Worm (Caenorhabditis elegans): ENCODE results near the gene T05B11.4.

T05B11.4 gene

DNA sequence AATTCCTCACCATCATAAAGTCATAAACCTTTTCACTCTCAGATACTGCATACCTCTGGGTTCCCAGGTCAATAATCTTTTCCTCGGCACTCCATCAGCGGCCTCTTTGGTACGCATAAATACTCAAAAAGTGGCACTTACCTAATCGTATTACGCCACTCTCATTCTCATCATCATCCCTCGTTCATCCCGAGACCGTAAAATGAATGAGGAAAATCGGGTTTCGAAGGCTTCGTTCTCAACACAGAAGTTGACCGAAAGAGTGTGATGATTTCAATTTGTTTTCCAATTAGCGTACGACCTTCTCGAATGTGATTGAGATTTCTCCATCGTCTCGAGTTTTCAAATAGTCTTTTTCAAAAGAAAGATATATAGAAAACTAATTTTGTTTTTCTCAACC, 14.5 kb downstream of the T05B11.4 start:
- no peak for TF ChIP-seq egl-27 (tag; optimal IDR thresholded peaks at IDR 0.05)
- TF ChIP-seq nhr-76 (tag; optimal IDR thresholded peaks at IDR 0.05), result no peak
- no peak for TF ChIP-seq mdl-1 (tag; optimal IDR thresholded peaks at IDR 0.05)
- TF ChIP-seq ZK546.5 (tag; optimal IDR thresholded peaks at IDR 0.05), result no peak
- no peak for TF ChIP-seq ceh-28 (tag; optimal IDR thresholded peaks at IDR 0.05)
- no peak for TF ChIP-seq snpc-4 (tag; optimal IDR thresholded peaks at IDR 0.05)
- TF ChIP-seq eor-1 (tag; optimal IDR thresholded peaks at IDR 0.05), result no peak

DNA sequence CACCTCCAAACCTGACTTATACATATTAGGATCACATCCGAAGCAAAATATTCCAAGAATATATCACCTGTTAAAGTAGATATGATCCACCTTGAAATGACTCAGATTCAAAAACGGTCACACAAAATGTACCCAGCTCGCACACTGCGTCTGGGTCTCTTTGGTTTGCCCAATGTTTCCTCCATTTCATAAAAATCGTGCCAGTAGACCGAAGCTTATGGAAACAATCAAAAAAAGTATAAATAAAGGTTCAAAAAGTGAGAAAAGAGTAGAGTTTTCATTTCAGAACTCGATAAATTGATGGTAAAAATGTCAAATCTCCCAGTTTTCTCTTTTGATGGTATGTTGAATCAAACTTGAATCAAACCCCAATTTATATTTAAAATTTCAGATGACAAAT, 16.7 kb downstream of the T05B11.4 start, which contains the start of gene srr-9:
Gene srr-9, plus strand, starts transcription at position 301 of the 400 bp plus-strand sequence.
- TF ChIP-seq nhr-11 (tag; optimal IDR thresholded peaks at IDR 0.05), result no peak
- TF ChIP-seq lsy-12 (tag; optimal IDR thresholded peaks at IDR 0.05), result no peak
- no peak for TF ChIP-seq egl-27 (tag; optimal IDR thresholded peaks at IDR 0.05)
- no peak for TF ChIP-seq elt-2 (tag; optimal IDR thresholded peaks at IDR 0.05)
- no peak for TF ChIP-seq nhr-12 (tag; optimal IDR thresholded peaks at IDR 0.05)
- TF ChIP-seq elt-1 (tag; optimal IDR thresholded peaks at IDR 0.05), result no peak
- no peak for TF ChIP-seq nhr-77 (tag; optimal IDR thresholded peaks at IDR 0.05)
- no peak for TF ChIP-seq jun-1 (tag; optimal IDR thresholded peaks at IDR 0.05)
- TF ChIP-seq lin-39 (tag; optimal IDR thresholded peaks at IDR 0.05), result no peak
- TF ChIP-seq nhr-237 (tag; optimal IDR thresholded peaks at IDR 0.05), result no peak
- no peak for TF ChIP-seq skn-1 (tag; optimal IDR thresholded peaks at IDR 0.05)
- no peak for TF ChIP-seq ceh-82 (tag; optimal IDR thresholded peaks at IDR 0.05)

DNA sequence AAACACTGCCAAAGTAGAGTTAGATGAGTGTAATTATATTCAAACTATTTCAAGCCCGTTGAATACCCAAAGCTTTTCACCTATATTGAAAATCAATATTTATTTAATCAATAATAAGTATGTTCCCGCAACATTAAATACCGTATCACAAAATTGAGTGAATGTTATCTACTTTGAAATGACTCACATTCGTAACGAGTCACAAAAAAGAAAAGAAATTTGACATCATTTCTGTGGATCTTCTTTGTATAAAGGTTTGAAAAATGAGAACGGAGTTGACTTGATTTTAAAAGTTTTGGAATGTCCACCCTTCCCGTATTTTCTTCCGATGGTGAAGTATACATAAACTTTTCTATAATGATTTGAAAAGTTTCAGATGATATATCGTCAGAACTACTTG, 19.1 kb downstream of the T05B11.4 start, which contains the start of gene srr-10:
Gene srr-10, plus strand, starts transcription at position 301 of the 400 bp plus-strand sequence.
- no peak for TF ChIP-seq mdl-1 (tag; optimal IDR thresholded peaks at IDR 0.05)
- no peak for TF ChIP-seq lin-15B (tag; optimal IDR thresholded peaks at IDR 0.05)
- no peak for TF ChIP-seq hmg-11 (tag; optimal IDR thresholded peaks at IDR 0.05)
- TF ChIP-seq fkh-10 (GFP tag; optimal IDR thresholded peaks at IDR 0.05), result no peak
- TF ChIP-seq egl-5 (tag; optimal IDR thresholded peaks at IDR 0.05), result no peak
- no peak for TF ChIP-seq elt-1 (tag; optimal IDR thresholded peaks at IDR 0.05)
- TF ChIP-seq mml-1 (tag; optimal IDR thresholded peaks at IDR 0.05), result no peak
- TF ChIP-seq nhr-28 (tag; optimal IDR thresholded peaks at IDR 0.05), result no peak
- TF ChIP-seq nhr-25 (tag; optimal IDR thresholded peaks at IDR 0.05), result no peak
- TF ChIP-seq nhr-23 (tag; optimal IDR thresholded peaks at IDR 0.05), result no peak

DNA sequence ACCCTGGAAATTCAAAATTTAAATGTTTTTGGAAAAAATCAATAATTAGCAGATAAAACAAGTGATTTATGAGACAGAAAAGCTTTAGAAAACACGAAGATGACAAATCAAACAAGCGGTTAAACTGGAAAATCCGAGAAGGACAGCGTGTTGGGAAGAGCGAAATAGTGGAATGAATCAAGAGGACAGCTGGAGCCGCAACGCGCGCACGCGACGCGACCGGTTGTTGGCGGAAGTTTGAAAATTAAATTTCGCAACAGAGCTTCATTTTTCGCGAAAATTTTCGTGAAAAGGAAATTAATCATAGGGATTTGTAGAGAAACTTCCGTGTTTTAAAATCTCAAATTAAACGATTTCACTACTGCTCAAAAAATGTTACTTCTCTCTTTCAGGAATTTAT, 19.5 kb downstream of the T05B11.4 start, which contains the start of gene clic-1:
Gene clic-1, minus strand, starts transcription at position 3 of the 400 bp plus-strand sequence.
- TF ChIP-seq snpc-4 (tag; optimal IDR thresholded peaks at IDR 0.05) (peak; percentile 7), lsy-12 (tag; optimal IDR thresholded peaks at IDR 0.05) (no peak), nhr-25 (tag; optimal IDR thresholded peaks at IDR 0.05) (peak; percentile 65), hmg-11 (tag; optimal IDR thresholded peaks at IDR 0.05) (peak; percentile 57), ztf-4 (tag; optimal IDR thresholded peaks at IDR 0.05) (no peak), lin-39 (tag; optimal IDR thresholded peaks at IDR 0.05) (peak; percentile 82), nhr-77 (tag; optimal IDR thresholded peaks at IDR 0.05) (no peak), skn-1 (tag; optimal IDR thresholded peaks at IDR 0.05) (peak; percentile 83), nhr-23 (tag; optimal IDR thresholded peaks at IDR 0.05) (peak; percentile 66), ceh-9 (tag; optimal IDR thresholded peaks at IDR 0.05) (no peak), R02D3.7 (tag; optimal IDR thresholded peaks at IDR 0.05) (no peak), pqm-1 (tag; optimal IDR thresholded peaks at IDR 0.05) (no peak), nhr-28 (tag; optimal IDR thresholded peaks at IDR 0.05) (no peak), tbx-2 (tag; optimal IDR thresholded peaks at IDR 0.05) (no peak), sea-2 (GFP tag; optimal IDR thresholded peaks at IDR 0.05) (no peak), ama-1 (optimal IDR thresholded peaks at IDR 0.05) (peak; percentile 28), egl-27 (tag; optimal IDR thresholded peaks at IDR 0.05) (no peak), egl-5 (tag; optimal IDR thresholded peaks at IDR 0.05) (peak; percentile 23), nfya-1 (tag; optimal IDR thresholded peaks at IDR 0.05; ENCODE audit: insufficient read depth) (peak; percentile 76), unc-62 (GFP tag; optimal IDR thresholded peaks at IDR 0.05) (no peak), fkh-10 (GFP tag; optimal IDR thresholded peaks at IDR 0.05) (peak; percentile 31), aly-2 (tag; optimal IDR thresholded peaks at IDR 0.05) (no peak), fos-1 (tag; optimal IDR thresholded peaks at IDR 0.05) (no peak), nhr-11 (tag; optimal IDR thresholded peaks at IDR 0.05) (no peak), ZK546.5 (tag; optimal IDR thresholded peaks at IDR 0.05) (no peak), nhr-76 (tag; optimal IDR thresholded peaks at IDR 0.05) (no peak), ceh-16 (tag; optimal IDR thresholded peaks at IDR 0.05) (no peak), zag-1 (tag; optimal IDR thresholded peaks at IDR 0.05) (no peak), ztf-11 (tag; optimal IDR thresholded peaks at IDR 0.05) (no peak), eor-1 (tag; optimal IDR thresholded peaks at IDR 0.05) (no peak), pha-4 (tag; optimal IDR thresholded peaks at IDR 0.05) (peak; percentile 77), unc-39 (tag; optimal IDR thresholded peaks at IDR 0.05) (no peak), elt-1 (tag; optimal IDR thresholded peaks at IDR 0.05) (no peak), nhr-43 (tag; optimal IDR thresholded peaks at IDR 0.05; ENCODE audit: poor library complexity, severe bottlenecking) (no peak), lin-15B (tag; optimal IDR thresholded peaks at IDR 0.05) (peak; percentile 64), jun-1 (tag; optimal IDR thresholded peaks at IDR 0.05) (no peak), daf-12 (tag; optimal IDR thresholded peaks at IDR 0.05) (no peak), elt-3 (tag; optimal IDR thresholded peaks at IDR 0.05) (no peak), nhr-237 (tag; optimal IDR thresholded peaks at IDR 0.05) (no peak), elt-2 (tag; optimal IDR thresholded peaks at IDR 0.05) (peak; percentile 4)
